Fruit fly (Drosophila melanogaster): Measurements from ENCODE around the gene CG5071.

DNA sequence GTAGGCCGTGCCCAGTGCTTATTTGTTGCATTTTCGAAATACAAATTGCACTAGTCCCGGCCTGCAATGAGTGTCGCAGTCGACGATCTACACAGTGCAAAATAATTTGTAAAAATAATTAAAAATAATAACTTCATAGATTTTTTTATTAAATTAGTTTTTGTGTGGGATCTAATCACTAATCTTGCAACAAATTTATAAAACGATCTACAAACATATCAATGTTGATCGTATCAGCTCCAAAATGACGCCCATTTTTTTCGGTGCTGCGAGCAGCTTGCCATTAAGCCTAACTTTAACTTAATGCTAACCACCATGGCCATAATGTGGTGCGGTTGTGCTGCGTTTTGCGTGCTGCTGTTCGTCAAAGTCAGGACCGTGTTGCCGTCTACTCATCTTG lies 33.2 kb downstream of the CG5071 start:
- TF ChIP-seq Clk (GFP tag; optimal IDR thresholded peaks at IDR 0.05), result no peak
- TF ChIP-seq CG5204 (GFP tag; optimal IDR thresholded peaks at IDR 0.05), result no peak
- TF ChIP-seq kay (GFP tag; ENCODE audit: borderline replicate concordance), result no peak
- TF ChIP-seq CG33017 (tag; optimal IDR thresholded peaks at IDR 0.05), result no peak
- no peak for TF ChIP-seq CG12768 (GFP tag; optimal IDR thresholded peaks at IDR 0.05)
- TF ChIP-seq cnc (optimal IDR thresholded peaks at IDR 0.05), result no peak
